Worm (Caenorhabditis elegans): Measurements from ENCODE around the gene nspb-1.

DNA sequence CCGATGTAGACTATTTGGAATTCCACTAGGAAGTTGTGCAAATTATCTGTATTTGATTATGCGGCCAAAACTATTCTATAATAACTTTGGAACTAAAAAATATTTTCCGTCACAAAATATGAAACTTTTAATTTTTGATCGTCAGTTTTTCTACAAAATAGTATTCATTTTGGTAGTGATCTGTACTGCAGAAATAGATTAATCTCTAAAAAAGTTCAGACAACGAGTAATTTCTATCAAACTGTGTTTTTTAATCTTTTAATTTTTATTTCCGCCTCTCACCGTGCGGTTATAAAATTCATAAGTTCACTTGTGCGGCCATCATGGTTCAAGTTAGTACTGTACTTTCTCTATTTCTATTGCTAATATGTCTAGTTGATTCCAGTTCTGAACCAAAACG, 47.3 kb upstream of the nspb-1 start, which contains the start of gene C01B10.7:
- no peak for TF ChIP-seq dao-5 (tag; optimal IDR thresholded peaks at IDR 0.05)
- no peak for TF ChIP-seq W03F9.2 (tag; optimal IDR thresholded peaks at IDR 0.05)

Data from whole organism, L4/young adult.